Fruit fly (Drosophila melanogaster) whole organism, embryonic: ENCODE measurements around the gene Fbxl7.

Experiments used
- Adf1 ChIP-seq: fragments of 200-800 bp; sonication (Bioruptor generic); IDR thresholded peaks from 2 replicates; pipeline ENCODE4 v1.3.6; 2022; ENCODE audit warnings: missing biosample characterization, missing genetic modification characterization
- Bgb ChIP-seq: fragments of 200-800 bp; sonication (Bioruptor generic); IDR thresholded peaks from 2 replicates; pipeline ENCODE4 v1.3.6; 2022; ENCODE audit warnings: missing biosample characterization, missing genetic modification characterization; ENCODE audit not compliant: partially characterized antibody
- Blimp-1 ChIP-seq: fragments of 200-800 bp; sonication (Bioruptor generic); optimal IDR thresholded peaks from 3 replicates; lab custom pipeline; 2018; ENCODE audit warnings: missing biosample characterization, missing genetic modification characterization, mild to moderate bottlenecking, moderate library complexity, missing genetic modification reagents
- CG10209 ChIP-seq: fragments of 200-800 bp; sonication (Bioruptor generic); optimal IDR thresholded peaks from 3 replicates; lab custom pipeline; 2017; ENCODE audit warnings: missing biosample characterization, mild to moderate bottlenecking, missing genetic modification characterization, missing genetic modification reagents
- CG1024 ChIP-seq: fragments of 200-800 bp; sonication (Bioruptor generic); IDR thresholded peaks from 2 replicates; pipeline ENCODE4 v1.3.6; 2022; ENCODE audit warnings: missing biosample characterization, missing genetic modification characterization
- CG13424 ChIP-seq: fragments of 200-800 bp; sonication (Bioruptor generic); optimal IDR thresholded peaks from 2 replicates; lab custom pipeline; 2019; ENCODE audit warnings: missing biosample characterization, mild to moderate bottlenecking, missing genetic modification characterization, moderate library complexity
- CG1602 ChIP-seq: fragments of 200-800 bp; sonication (Bioruptor generic); optimal IDR thresholded peaks from 3 replicates; lab custom pipeline; 2016; ENCODE audit warnings: missing biosample characterization, missing genetic modification characterization
- CG17361 ChIP-seq: fragments of 200-800 bp; sonication (Bioruptor generic); IDR thresholded peaks from 3 replicates; pipeline ENCODE4 v1.3.6; 2022; ENCODE audit warnings: missing biosample characterization, missing genetic modification characterization
- CG17385 ChIP-seq: fragments of 200-800 bp; sonication (Bioruptor generic); optimal IDR thresholded peaks from 3 replicates; lab custom pipeline; 2018; ENCODE audit warnings: missing biosample characterization, mild to moderate bottlenecking, missing genetic modification characterization
- CG17802 ChIP-seq: fragments of 200-800 bp; sonication (Bioruptor generic); optimal IDR thresholded peaks from 2 replicates; lab custom pipeline; 2018; ENCODE audit warnings: missing biosample characterization, mild to moderate bottlenecking, missing genetic modification characterization, moderate library complexity
- CG18619 ChIP-seq: fragments of 200-800 bp; sonication (Bioruptor generic); optimal IDR thresholded peaks from 3 replicates; lab custom pipeline; 2017; ENCODE audit warnings: missing biosample characterization, mild to moderate bottlenecking, missing genetic modification characterization
- CG31224 ChIP-seq: fragments of 200-800 bp; sonication (Bioruptor generic); IDR thresholded peaks from 2 replicates; pipeline ENCODE4 v1.3.6; 2022; ENCODE audit warnings: missing biosample characterization, missing genetic modification characterization
- CG32772 ChIP-seq: fragments of 200-800 bp; sonication (Bioruptor generic); IDR thresholded peaks from 2 replicates; pipeline ENCODE4 v1.3.6; 2022; ENCODE audit warnings: missing biosample characterization, missing genetic modification characterization
- CG3407 ChIP-seq: fragments of 200-800 bp; sonication (Bioruptor generic); optimal IDR thresholded peaks from 2 replicates; lab custom pipeline; 2018; ENCODE audit warnings: missing biosample characterization, mild to moderate bottlenecking, missing genetic modification characterization
- CG34422 ChIP-seq: fragments of 200-800 bp; sonication (Bioruptor generic); IDR thresholded peaks from 3 replicates; pipeline ENCODE4 v1.3.6; 2022; ENCODE audit warnings: missing biosample characterization, missing genetic modification characterization
- CG6254 ChIP-seq: fragments of 200-800 bp; sonication (Bioruptor generic); optimal IDR thresholded peaks from 3 replicates; lab custom pipeline; 2017; ENCODE audit warnings: mild to moderate bottlenecking, missing biosample characterization, missing genetic modification reagents, missing genetic modification characterization
- CG6654 ChIP-seq: fragments of 200-800 bp; sonication (Bioruptor generic); optimal IDR thresholded peaks from 2 replicates; lab custom pipeline; 2017; ENCODE audit warnings: missing biosample characterization, mild to moderate bottlenecking, missing genetic modification characterization
- CG8944 ChIP-seq: fragments of 200-800 bp; sonication (Bioruptor generic); optimal IDR thresholded peaks from 3 replicates; lab custom pipeline; 2016; ENCODE audit warnings: missing biosample characterization, missing genetic modification characterization
- CG9437 ChIP-seq: fragments of 200-800 bp; sonication (Bioruptor generic); optimal IDR thresholded peaks from 2 replicates; lab custom pipeline; 2018; ENCODE audit warnings: missing biosample characterization, mild to moderate bottlenecking, missing genetic modification characterization
- CG9876 ChIP-seq: fragments of 200-800 bp; sonication (Bioruptor generic); optimal IDR thresholded peaks from 2 replicates; lab custom pipeline; 2016; ENCODE audit warnings: missing biosample characterization, missing genetic modification characterization
- H15 ChIP-seq: fragments of 200-800 bp; sonication (Bioruptor generic); IDR thresholded peaks from 3 replicates; pipeline ENCODE4 v1.3.6; 2022; ENCODE audit warnings: missing biosample characterization, missing genetic modification characterization
- Jarid2 ChIP-seq: fragments of 200-800 bp; sonication (Bioruptor generic); optimal IDR thresholded peaks from 3 replicates; lab custom pipeline; 2017; ENCODE audit warnings: mild to moderate bottlenecking, missing biosample characterization, missing genetic modification reagents, missing genetic modification characterization
- Max ChIP-seq: fragments of 200-800 bp; sonication (Bioruptor generic); optimal IDR thresholded peaks from 2 replicates; lab custom pipeline; 2016; ENCODE audit warnings: missing biosample characterization, mild to moderate bottlenecking, missing genetic modification characterization
- Optix ChIP-seq: fragments of 200-800 bp; sonication (Bioruptor generic); IDR thresholded peaks from 3 replicates; pipeline ENCODE4 v1.3.6; 2022; ENCODE audit warnings: missing biosample characterization, missing genetic modification characterization
- Sox100B ChIP-seq: fragments of 200-800 bp; sonication (Bioruptor generic); optimal IDR thresholded peaks from 3 replicates; lab custom pipeline; 2018; ENCODE audit warnings: missing biosample characterization, mild to moderate bottlenecking, missing genetic modification characterization
- amos ChIP-seq: fragments of 200-800 bp; sonication (Bioruptor generic); IDR thresholded peaks from 2 replicates; pipeline ENCODE4 v1.3.6; 2022; ENCODE audit warnings: missing biosample characterization, missing genetic modification characterization; ENCODE audit not compliant: partially characterized antibody
- ash1 ChIP-seq: fragments of 200-800 bp; sonication (Bioruptor generic); optimal IDR thresholded peaks from 2 replicates; lab custom pipeline; 2018; ENCODE audit warnings: missing biosample characterization, mild to moderate bottlenecking, missing genetic modification characterization
- bigmax ChIP-seq: fragments of 200-800 bp; sonication (Bioruptor generic); optimal IDR thresholded peaks from 2 replicates; lab custom pipeline; 2018; ENCODE audit warnings: missing biosample characterization, mild to moderate bottlenecking, missing genetic modification characterization
- eve ChIP-seq, 2 experiments: fragments of >200 bp; optimal IDR thresholded peaks; 2 replicates each; lab custom pipeline; 2017; ENCODE audit warnings: missing biosample characterization in 2 of 2, missing genetic modification characterization in 2 of 2
- gcm2 ChIP-seq: fragments of 200-800 bp; sonication (Bioruptor generic); optimal IDR thresholded peaks from 2 replicates; lab custom pipeline; 2016; ENCODE audit warnings: missing biosample characterization, missing genetic modification characterization
- hb ChIP-seq: fragments of 200-800 bp; sonication (Bioruptor generic); IDR thresholded peaks from 3 replicates; pipeline ENCODE4 v1.3.6; 2022; ENCODE audit warnings: missing biosample characterization, missing genetic modification characterization; ENCODE audit not compliant: partially characterized antibody
- hkb ChIP-seq, 2 experiments: fragments of 200-800 bp in 1 of 2; fragments of >200 bp in 1 of 2; sonication (Bioruptor generic) in 1 of 2; IDR thresholded peaks in 1 of 2; optimal IDR thresholded peaks in 1 of 2; 2 replicates each; pipeline versions ENCODE4 v1.3.6 to Lab custom; 2017 to 2022; ENCODE audit warnings: missing biosample characterization in 1 of 2, missing genetic modification characterization in 1 of 2
- hth ChIP-seq: fragments of >200 bp; optimal IDR thresholded peaks from 2 replicates; lab custom pipeline; 2017; ENCODE audit warnings: inconsistent platforms
- inv ChIP-seq: fragments of 200-800 bp; sonication (Bioruptor generic); IDR thresholded peaks from 2 replicates; pipeline ENCODE4 v1.3.6; 2022; ENCODE audit warnings: missing biosample characterization, missing genetic modification characterization; ENCODE audit not compliant: partially characterized antibody
- odd ChIP-seq: fragments of 200-800 bp; sonication (Bioruptor generic); optimal IDR thresholded peaks from 2 replicates; lab custom pipeline; 2017; ENCODE audit warnings: missing biosample characterization, mild to moderate bottlenecking, missing genetic modification characterization
- onecut ChIP-seq: fragments of 200-800 bp; sonication (Bioruptor generic); IDR thresholded peaks from 2 replicates; pipeline ENCODE4 v1.3.6; 2022; ENCODE audit warnings: missing biosample characterization, missing genetic modification characterization
- pb ChIP-seq: fragments of 200-800 bp; sonication (Bioruptor generic); optimal IDR thresholded peaks from 3 replicates; lab custom pipeline; 2016; ENCODE audit warnings: missing biosample characterization, missing genetic modification characterization
- pita ChIP-seq: fragments of 200-800 bp; sonication (Bioruptor generic); optimal IDR thresholded peaks from 2 replicates; lab custom pipeline; 2017; ENCODE audit warnings: missing biosample characterization, mild to moderate bottlenecking, missing genetic modification characterization
- pros ChIP-seq: fragments of 200-800 bp; sonication (Bioruptor generic); optimal IDR thresholded peaks from 3 replicates; lab custom pipeline; 2019; ENCODE audit warnings: missing biosample characterization, mild to moderate bottlenecking, missing genetic modification characterization, moderate library complexity
- ro ChIP-seq: fragments of 200-800 bp; sonication (Bioruptor generic); IDR thresholded peaks from 2 replicates; pipeline ENCODE4 v1.3.6; 2022; ENCODE audit warnings: missing biosample characterization, missing genetic modification characterization
- sisA ChIP-seq: fragments of 200-800 bp; sonication (Bioruptor generic); IDR thresholded peaks from 2 replicates; pipeline ENCODE4 v1.3.6; 2022; ENCODE audit warnings: missing biosample characterization, missing genetic modification characterization
- so ChIP-seq: fragments of 200-800 bp; sonication (Bioruptor generic); IDR thresholded peaks from 3 replicates; pipeline ENCODE4 v1.3.6; 2022; ENCODE audit warnings: missing biosample characterization, missing genetic modification characterization
- stc ChIP-seq: fragments of 200-800 bp; sonication (Bioruptor generic); IDR thresholded peaks from 2 replicates; pipeline ENCODE4 v1.3.6; 2022; ENCODE audit warnings: missing biosample characterization, missing genetic modification characterization
- stwl ChIP-seq: fragments of 200-800 bp; sonication (Bioruptor generic); optimal IDR thresholded peaks from 3 replicates; lab custom pipeline; 2018; ENCODE audit warnings: missing biosample characterization, mild to moderate bottlenecking, missing genetic modification characterization, moderate library complexity
- toy ChIP-seq: fragments of 200-800 bp; sonication (Bioruptor generic); IDR thresholded peaks from 2 replicates; pipeline ENCODE4 v1.3.6; 2022; ENCODE audit warnings: missing biosample characterization, missing genetic modification characterization
- ttk ChIP-seq: fragments of 200-800 bp; sonication (Bioruptor generic); IDR thresholded peaks from 2 replicates; pipeline ENCODE4 v2.1.2; 2022; ENCODE audit warnings: missing biosample characterization, missing genetic modification characterization
- unc-4 ChIP-seq: fragments of 200-800 bp; sonication (Bioruptor generic); IDR thresholded peaks from 2 replicates; pipeline ENCODE4 v1.3.6; 2022; ENCODE audit warnings: missing biosample characterization, missing genetic modification characterization; ENCODE audit not compliant: partially characterized antibody
- vfl ChIP-seq: fragments of 200-800 bp; sonication (Bioruptor generic); optimal IDR thresholded peaks from 2 replicates; lab custom pipeline; 2016; ENCODE audit warnings: missing biosample characterization, missing genetic modification characterization
- vnd ChIP-seq: fragments of 200-800 bp; sonication (Bioruptor generic); IDR thresholded peaks from 3 replicates; pipeline ENCODE4 v1.3.6; 2022; ENCODE audit warnings: missing biosample characterization, missing genetic modification characterization; ENCODE audit not compliant: partially characterized antibody
- zen ChIP-seq: fragments of 200-800 bp; sonication (Bioruptor generic); optimal IDR thresholded peaks from 3 replicates; lab custom pipeline; 2018; ENCODE audit warnings: missing biosample characterization, mild to moderate bottlenecking, missing genetic modification characterization, moderate library complexity

The Fbxl7 gene

DNA sequence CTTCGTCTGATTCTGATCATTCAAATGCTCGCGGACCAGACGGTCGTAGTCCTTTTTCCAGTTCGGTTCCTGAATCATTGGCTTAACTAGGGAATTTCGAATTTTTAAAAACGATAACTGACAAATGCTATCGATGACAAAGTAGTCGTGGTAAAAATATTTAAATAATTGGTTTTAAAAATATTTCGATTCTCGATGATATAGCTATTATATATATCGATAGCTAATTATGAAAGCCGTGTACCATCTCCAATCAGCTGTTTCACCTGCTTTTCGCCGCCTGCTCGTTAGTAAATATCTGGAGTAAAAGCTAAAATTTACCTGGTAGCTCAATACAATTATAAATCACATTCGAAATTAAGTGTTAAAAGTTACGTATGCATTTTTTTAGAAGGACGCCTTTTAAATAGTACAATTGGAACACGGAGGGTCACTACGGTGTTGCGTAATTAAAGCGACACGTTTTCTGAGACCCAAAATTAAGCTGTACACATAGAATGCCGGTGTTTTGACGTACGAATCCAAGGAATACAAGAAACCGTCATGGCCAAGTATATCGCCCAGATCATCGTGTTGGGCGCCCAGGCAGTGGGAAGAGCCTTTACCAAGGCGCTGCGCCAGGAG is 13.0 kb downstream of the Fbxl7 start, which contains the start of the genes CG5478 and blp (continued):
- TF ChIP-seq odd (GFP tag; lab: Kevin White, UChicago), result no peak
- TF ChIP-seq Optix (GFP tag; lab: Robert Waterston, UW), result no peak
- no peak for TF ChIP-seq vfl
- no peak for TF ChIP-seq CG9437 (GFP tag; lab: Kevin White, UChicago)
- no peak for TF ChIP-seq CG17802 (tag; lab: Kevin White, UChicago)
- no peak for TF ChIP-seq Max
- no peak for TF ChIP-seq H15
- TF ChIP-seq CG17385 (GFP tag; lab: Kevin White, UChicago), result no peak
- peak; percentile 81 for TF ChIP-seq vnd (GFP tag; lab: Robert Waterston, UW)
- TF ChIP-seq hkb (optimal IDR thresholded peaks at IDR 0.05; lab: Kevin White, UChicago), result no peak
- TF ChIP-seq hkb (GFP tag; IDR thresholded peaks at IDR 0.05; lab: Robert Waterston, UW), result no peak
- TF ChIP-seq inv (GFP tag; lab: Robert Waterston, UW), result peak; percentile 69
- TF ChIP-seq onecut (GFP tag; lab: Robert Waterston, UW), result no peak
- TF ChIP-seq CG10209, result no peak
- TF ChIP-seq ash1 (GFP tag; lab: Kevin White, UChicago), result no peak
- no peak for TF ChIP-seq hth (lab: Kevin White, UChicago)
- no peak for TF ChIP-seq Blimp-1 (GFP tag; lab: Kevin White, UChicago)
- TF ChIP-seq gcm2 (GFP tag; lab: Kevin White, UChicago), result no peak
- TF ChIP-seq CG31224 (GFP tag; lab: Robert Waterston, UW), result no peak
- TF ChIP-seq CG32772, result no peak
- peak; percentile 34; the same call in 1 of the 3 replicates for TF ChIP-seq CG34422 (GFP tag; lab: Robert Waterston, UW)
- no peak for TF ChIP-seq CG8944 (GFP tag; lab: Kevin White, UChicago)
- no peak for TF ChIP-seq eve (GFP tag; optimal IDR thresholded peaks at IDR 0.05; lab: Kevin White, UChicago)
- no peak for TF ChIP-seq ttk
- TF ChIP-seq CG17361 (GFP tag; lab: Robert Waterston, UW), result no peak
- peak; percentile 68 for TF ChIP-seq stwl
- TF ChIP-seq pita (GFP tag; lab: Kevin White, UChicago), result no peak
- no peak for TF ChIP-seq pb (GFP tag; lab: Kevin White, UChicago)
- no peak for TF ChIP-seq Adf1
- TF ChIP-seq CG9876 (GFP tag; lab: Kevin White, UChicago), result no peak
- peak; percentile 94 for TF ChIP-seq hb (GFP tag; lab: Robert Waterston, UW)
- TF ChIP-seq CG1602 (GFP tag; lab: Kevin White, UChicago), result no peak
- no peak for TF ChIP-seq CG3407
- no peak for TF ChIP-seq CG6654 (GFP tag; lab: Kevin White, UChicago)
- no peak for TF ChIP-seq CG1024 (GFP tag; lab: Robert Waterston, UW)
- TF ChIP-seq CG18619 (GFP tag; lab: Kevin White, UChicago), result no peak
- TF ChIP-seq CG13424 (tag; lab: Kevin White, UChicago), result no peak
- peak; percentile 93 for TF ChIP-seq Bgb (GFP tag; lab: Robert Waterston, UW)
- TF ChIP-seq toy (GFP tag; lab: Robert Waterston, UW), result no peak
- TF ChIP-seq so (GFP tag; lab: Robert Waterston, UW), result no peak; the same call in 2 of the 3 replicates
- no peak for TF ChIP-seq CG6254
- peak; percentile 87 for TF ChIP-seq amos (GFP tag; lab: Robert Waterston, UW)
- no peak for TF ChIP-seq stc
- no peak for TF ChIP-seq bigmax
- no peak for TF ChIP-seq pros
- TF ChIP-seq Sox100B (GFP tag; lab: Kevin White, UChicago), result no peak
- TF ChIP-seq unc-4 (GFP tag; lab: Robert Waterston, UW), result peak; percentile 91
- TF ChIP-seq zen (tag; lab: Kevin White, UChicago), result peak; percentile 62
- no peak for TF ChIP-seq ro
- no peak for TF ChIP-seq Jarid2 (GFP tag; lab: Kevin White, UChicago)
- no peak for TF ChIP-seq sisA (GFP tag; lab: Robert Waterston, UW)
